Worm (Caenorhabditis elegans) whole organism, young adult: Measurements from ENCODE around the gene F33H12.7.

Experiments used
- B0019.2 ChIP-seq: fragments of 200-800 bp; sonication (Bioruptor generic); conservative IDR thresholded peaks from 2 replicates; pipeline ENCODE4 v1.3.6; 2022; ENCODE audit warnings: missing genetic modification reagents, missing genetic modification characterization, missing compliant biosample characterization
- F33H1.4 ChIP-seq: fragments of 200-800 bp; sonication (Bioruptor generic); IDR thresholded peaks from 2 replicates; pipeline ENCODE4 v1.3.6; 2022; ENCODE audit warnings: missing genetic modification reagents, missing genetic modification characterization, missing compliant biosample characterization
- Y56A3A.18 ChIP-seq: fragments of 200-800 bp; sonication (Bioruptor generic); IDR thresholded peaks from 2 replicates; pipeline ENCODE4 v1.3.6; 2022; ENCODE audit warnings: missing genetic modification reagents, missing genetic modification characterization, missing compliant biosample characterization
- ama-1 ChIP-seq, 3 experiments: fragments of 150-350 bp in 1 of 3; sonication (generic microtip) in 2 of 3; optimal IDR thresholded peaks; 2 replicates each; lab custom pipeline; 2014 to 2018; ENCODE audit warnings: missing biosample characterization in 2 of 3, missing genetic modification characterization in 2 of 3, missing genetic modification reagents in 2 of 3
- efl-1 ChIP-seq: fragments of 150-350 bp; optimal IDR thresholded peaks from 2 replicates; lab custom pipeline; 2014; ENCODE audit warnings: missing biosample characterization, missing genetic modification reagents, missing genetic modification characterization

ce11 chrII:2583044-2583443 is 3.7 kb downstream of the F33H12.7 start, which contains the start of gene sri-74:
- TF ChIP-seq efl-1 (GFP tag; lab: Kevin White, UChicago): no peak
- TF ChIP-seq B0019.2 (GFP tag; lab: Robert Waterston, UW): no peak
- no peak for TF ChIP-seq F33H1.4 (GFP tag; lab: Robert Waterston, UW)
- no peak for TF ChIP-seq Y56A3A.18
- TF ChIP-seq ama-1 (optimal IDR thresholded peaks at IDR 0.05; lab: Kevin White, UChicago): no peak
- TF ChIP-seq ama-1 (GFP tag; optimal IDR thresholded peaks at IDR 0.05; lab: Kevin White, UChicago): no peak
